Worm (Caenorhabditis elegans): ENCODE results near the gene timm-17B.1.

DNA sequence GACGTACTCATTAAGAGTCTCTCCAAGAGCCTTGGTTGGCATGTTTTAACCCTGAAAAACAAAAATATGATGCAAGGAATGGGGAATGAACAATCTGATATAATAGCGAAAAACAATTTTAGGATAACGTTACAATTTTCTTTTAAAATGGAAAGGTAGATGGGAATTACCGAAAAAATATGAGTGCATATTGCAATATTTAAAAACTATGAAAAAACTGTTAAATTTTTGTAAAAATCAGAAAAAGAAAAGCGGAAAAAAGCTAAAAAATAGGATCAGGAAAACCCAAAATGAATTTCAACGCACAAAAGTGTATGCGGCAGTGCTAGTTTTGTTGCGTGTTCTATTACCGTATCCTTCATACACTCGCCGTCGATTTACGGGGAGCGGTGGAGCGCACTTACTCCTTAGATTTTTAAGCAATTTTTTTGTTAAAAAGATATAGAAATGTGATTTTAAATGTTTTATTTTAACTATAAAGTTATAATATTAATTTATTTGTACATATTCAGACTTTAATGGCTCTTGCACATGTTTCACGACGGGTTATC, 4.5 kb upstream of the timm-17B.1 start, which contains the start of the genes rpl-20 and Y17G9B.5:
- peak; percentile 100 for TF ChIP-seq isw-1 (GFP tag; IDR thresholded peaks at IDR 0.05)
- TF ChIP-seq lin-15B (tag; optimal IDR thresholded peaks at IDR 0.05): peak; percentile 100
- TF ChIP-seq unc-62 (GFP tag; optimal IDR thresholded peaks at IDR 0.05): peak; percentile 96
- TF ChIP-seq unc-86 (tag; optimal IDR thresholded peaks at IDR 0.05): peak; percentile 100
- TF ChIP-seq nhr-11 (tag; optimal IDR thresholded peaks at IDR 0.05): peak; percentile 98
- peak; percentile 99 for TF ChIP-seq nhr-237 (tag; optimal IDR thresholded peaks at IDR 0.05)
- TF ChIP-seq ceh-8 (GFP tag; optimal IDR thresholded peaks at IDR 0.05): peak; percentile 100
- TF ChIP-seq hlh-4 (tag; optimal IDR thresholded peaks at IDR 0.05): peak; percentile 70
- TF ChIP-seq ama-1 (optimal IDR thresholded peaks at IDR 0.05): peak; percentile 95
- TF ChIP-seq nhr-85 (tag): peak; percentile 100
